Worm (Caenorhabditis elegans): ENCODE results near the gene acr-17.

acr-17 gene

ce11 chrV:2573108-2573507, 35.3 kb upstream of the acr-17 start, which contains the start of gene srj-20:
TSS of gene srj-20 (minus strand) at chrV:2573208.
- no peak for TF ChIP-seq nhr-42 (GFP tag; IDR thresholded peaks at IDR 0.05)
- no peak for TF ChIP-seq dmd-9 (GFP tag; IDR thresholded peaks at IDR 0.05)
- TF ChIP-seq snpc-1.2 (GFP tag; IDR thresholded peaks at IDR 0.05) = no peak

ce11 chrV:2573881-2574280, 34.6 kb upstream of the acr-17 start, which contains the start of gene nhr-290:
TSS of gene nhr-290 (plus strand) at chrV:2574181.
- TF ChIP-seq ztf-7 (tag; optimal IDR thresholded peaks at IDR 0.05) (no peak), nhr-77 (tag; optimal IDR thresholded peaks at IDR 0.05) (no peak), ztf-11 (tag; optimal IDR thresholded peaks at IDR 0.05) (no peak), arid-1 (GFP tag; conservative IDR thresholded peaks at IDR 0.05) (no peak), nhr-11 (tag; optimal IDR thresholded peaks at IDR 0.05) (no peak), lin-13 (GFP tag; optimal IDR thresholded peaks at IDR 0.05) (no peak), lsy-2 (tag; optimal IDR thresholded peaks at IDR 0.05) (no peak), snpc-1.2 (GFP tag; IDR thresholded peaks at IDR 0.05) (no peak), F37D6.2 (tag; optimal IDR thresholded peaks at IDR 0.05) (no peak), lir-3 (tag; optimal IDR thresholded peaks at IDR 0.05) (no peak), mep-1 (tag; optimal IDR thresholded peaks at IDR 0.05) (no peak), skn-1 (tag; optimal IDR thresholded peaks at IDR 0.05) (no peak), F10B5.3 (tag; optimal IDR thresholded peaks at IDR 0.05) (no peak), unc-39 (tag; optimal IDR thresholded peaks at IDR 0.05) (no peak)

ce11 chrV:2575716-2576115, 32.7 kb upstream of the acr-17 start:
- peak; percentile 73 for TF ChIP-seq set-16 (GFP tag; IDR thresholded peaks at IDR 0.05)
- no peak for TF ChIP-seq F26F4.8 (GFP tag; conservative IDR thresholded peaks at IDR 0.05)
- TF ChIP-seq attf-4 (tag; optimal IDR thresholded peaks at IDR 0.05) = no peak
- no peak for TF ChIP-seq nhr-237 (tag; optimal IDR thresholded peaks at IDR 0.05)
- no peak for TF ChIP-seq ces-1 (GFP tag; optimal IDR thresholded peaks at IDR 0.05)
- TF ChIP-seq madf-5 (GFP tag; IDR thresholded peaks at IDR 0.05) = 0 out of 4 replicates have a peak, but pooled peaks of 1 of the 2 experiments have one; percentile 5
- TF ChIP-seq daf-8 (GFP tag; IDR thresholded peaks at IDR 0.05) = no peak
- no peak for TF ChIP-seq ztf-7 (tag; optimal IDR thresholded peaks at IDR 0.05)
- 0 out of 2 replicates have a peak, but pooled peaks have one; percentile 40 for TF ChIP-seq Y105C5A.15 (GFP tag; IDR thresholded peaks at IDR 0.05)
- TF ChIP-seq ctbp-1 (GFP tag; IDR thresholded peaks at IDR 0.05) = no peak

ce11 chrV:2577603-2578002, 30.8 kb upstream of the acr-17 start, which contains the start of gene srt-4:
TSS of gene srt-4 (plus strand) at chrV:2577903.
- TF ChIP-seq zip-11 (GFP tag; IDR thresholded peaks at IDR 0.05) (no peak), daf-16 (GFP tag; optimal IDR thresholded peaks at IDR 0.05) (no peak), daf-16 (tag; optimal IDR thresholded peaks at IDR 0.05) (no peak), nhr-102 (tag; optimal IDR thresholded peaks at IDR 0.05) (no peak), mxl-2 (GFP tag; conservative IDR thresholded peaks at IDR 0.05) (no peak), zag-1 (tag; optimal IDR thresholded peaks at IDR 0.05) (no peak), mes-2 (tag; optimal IDR thresholded peaks at IDR 0.05; ENCODE audit: poor library complexity, severe bottlenecking) (no peak), lin-15B (tag; optimal IDR thresholded peaks at IDR 0.05) (no peak), php-3 (GFP tag; IDR thresholded peaks at IDR 0.05) (no peak), ctbp-1 (GFP tag; IDR thresholded peaks at IDR 0.05) (no peak), lin-1 (GFP tag; IDR thresholded peaks at IDR 0.05) (no peak)

ce11 chrV:2580598-2580997, 27.9 kb upstream of the acr-17 start, which contains the start of gene C29G2.3:
TSS of gene C29G2.3 (plus strand) at chrV:2580898.
- TF ChIP-seq nhr-6 (tag; optimal IDR thresholded peaks at IDR 0.05) (no peak), egl-27 (tag; optimal IDR thresholded peaks at IDR 0.05) (no peak), nhr-77 (tag; optimal IDR thresholded peaks at IDR 0.05) (no peak), aly-2 (tag; optimal IDR thresholded peaks at IDR 0.05) (no peak), ceh-82 (tag; optimal IDR thresholded peaks at IDR 0.05) (no peak), lin-39 (tag; optimal IDR thresholded peaks at IDR 0.05) (no peak), dve-1 (tag; optimal IDR thresholded peaks at IDR 0.05; ENCODE audit: insufficient read depth) (no peak), dmd-8 (GFP tag; IDR thresholded peaks at IDR 0.05) (no peak), ZK546.5 (tag; optimal IDR thresholded peaks at IDR 0.05) (no peak), mdt-29 (GFP tag; IDR thresholded peaks at IDR 0.05) (no peak), ceh-20 (GFP tag; IDR thresholded peaks at IDR 0.05) (no peak), F44E2.7 (GFP tag; IDR thresholded peaks at IDR 0.05) (no peak), lin-38 (GFP tag; IDR thresholded peaks at IDR 0.05) (no peak), dpl-1 (GFP tag; optimal IDR thresholded peaks at IDR 0.05) (no peak), ceh-44 (GFP tag; IDR thresholded peaks at IDR 0.05) (no peak)
